Worm (Caenorhabditis elegans) whole organism, mixed stage, embryonic: Measurements from ENCODE around the gene marg-1.

ENCODE experiments used
- M03D4.4 ChIP-seq: sonication (generic microtip); optimal IDR thresholded peaks from 2 replicates; lab custom pipeline; 2017; ENCODE audit warnings: mild to moderate bottlenecking, missing genetic modification characterization, missing compliant biosample characterization
- blmp-1 ChIP-seq: fragments of 150-350 bp; optimal IDR thresholded peaks from 2 replicates; lab custom pipeline; 2014; ENCODE audit warnings: missing biosample characterization, missing genetic modification characterization
- ceh-39 ChIP-seq: fragments of 150-350 bp; optimal IDR thresholded peaks from 2 replicates; lab custom pipeline; 2014; ENCODE audit warnings: missing biosample characterization, missing genetic modification characterization
- ceh-43 ChIP-seq: fragments of 200-800 bp; sonication (Bioruptor generic); optimal IDR thresholded peaks from 2 replicates; lab custom pipeline; 2018; ENCODE audit warnings: mild to moderate bottlenecking, missing genetic modification characterization, moderate library complexity, missing compliant biosample characterization
- ceh-83 ChIP-seq: fragments of 200-800 bp; sonication (Bioruptor generic); optimal IDR thresholded peaks from 2 replicates; lab custom pipeline; 2018; ENCODE audit warnings: mild to moderate bottlenecking, missing genetic modification characterization, missing compliant biosample characterization
- ces-1 ChIP-seq: fragments of 150-350 bp; optimal IDR thresholded peaks from 2 replicates; lab custom pipeline; 2014; ENCODE audit warnings: missing biosample characterization, missing genetic modification reagents, missing genetic modification characterization
- cnd-1 ChIP-seq: fragments of 200-800 bp; sonication (Bioruptor generic); optimal IDR thresholded peaks from 2 replicates; lab custom pipeline; 2018; ENCODE audit warnings: mild to moderate bottlenecking, missing genetic modification characterization, missing compliant biosample characterization
- drap-1 ChIP-seq: fragments of 200-800 bp; sonication (Bioruptor generic); optimal IDR thresholded peaks from 3 replicates; lab custom pipeline; 2018; ENCODE audit warnings: mild to moderate bottlenecking, missing genetic modification characterization, missing compliant biosample characterization
- elt-1 ChIP-seq: sonication (generic microtip); optimal IDR thresholded peaks from 2 replicates; lab custom pipeline; 2017; ENCODE audit warnings: missing genetic modification characterization, mild to moderate bottlenecking, missing compliant biosample characterization, antibody characterized with exemption, moderate library complexity, borderline replicate concordance; ENCODE audit not compliant: insufficient read depth
- elt-3 ChIP-seq: fragments of 150-350 bp; optimal IDR thresholded peaks from 2 replicates; lab custom pipeline; 2014; ENCODE audit warnings: missing biosample characterization, missing genetic modification characterization
- flh-1 ChIP-seq: fragments of 200-800 bp; sonication (Bioruptor generic); optimal IDR thresholded peaks from 2 replicates; lab custom pipeline; 2018; ENCODE audit warnings: mild to moderate bottlenecking, missing genetic modification characterization, moderate library complexity, missing compliant biosample characterization
- hlh-1 ChIP-seq: fragments of 150-350 bp; optimal IDR thresholded peaks from 2 replicates; lab custom pipeline; 2014; ENCODE audit warnings: missing biosample characterization, missing genetic modification reagents, missing genetic modification characterization
- lsy-2 ChIP-seq: fragments of 150-350 bp; optimal IDR thresholded peaks from 2 replicates; lab custom pipeline; 2014; ENCODE audit warnings: missing biosample characterization, missing genetic modification characterization
- mab-5 ChIP-seq: fragments of 150-350 bp; optimal IDR thresholded peaks from 2 replicates; lab custom pipeline; 2014; ENCODE audit warnings: missing biosample characterization, missing genetic modification characterization
- mep-1 ChIP-seq: fragments of 150-350 bp; optimal IDR thresholded peaks from 2 replicates; lab custom pipeline; 2017; ENCODE audit warnings: missing biosample characterization, missing genetic modification reagents, missing genetic modification characterization, inconsistent platforms
- mls-2 ChIP-seq: sonication (generic microtip); optimal IDR thresholded peaks from 2 replicates; lab custom pipeline; 2016; ENCODE audit warnings: mild to moderate bottlenecking, missing genetic modification characterization, moderate library complexity, missing compliant biosample characterization
- nhr-12 ChIP-seq: fragments of 150-350 bp; optimal IDR thresholded peaks from 2 replicates; lab custom pipeline; 2014; ENCODE audit warnings: missing biosample characterization, missing genetic modification characterization
- nhr-2 ChIP-seq: fragments of 150-350 bp; optimal IDR thresholded peaks from 2 replicates; lab custom pipeline; 2014; ENCODE audit warnings: missing biosample characterization, missing genetic modification characterization
- nhr-237 ChIP-seq: fragments of 150-350 bp; optimal IDR thresholded peaks from 2 replicates; lab custom pipeline; 2014; ENCODE audit warnings: missing biosample characterization, missing genetic modification characterization
- nhr-28 ChIP-seq: fragments of 150-350 bp; optimal IDR thresholded peaks from 2 replicates; lab custom pipeline; 2014; ENCODE audit warnings: missing biosample characterization, missing genetic modification characterization
- nhr-76 ChIP-seq: sonication (generic microtip); optimal IDR thresholded peaks from 2 replicates; lab custom pipeline; 2017; ENCODE audit warnings: missing biosample characterization, missing genetic modification characterization
- sptf-1 ChIP-seq: sonication (generic microtip); optimal IDR thresholded peaks from 2 replicates; lab custom pipeline; 2017; ENCODE audit warnings: mild to moderate bottlenecking, missing genetic modification characterization, moderate library complexity, missing compliant biosample characterization
- tbx-8 ChIP-seq: fragments of 200-800 bp; sonication (Bioruptor generic); optimal IDR thresholded peaks from 2 replicates; lab custom pipeline; 2018; ENCODE audit warnings: mild to moderate bottlenecking, missing genetic modification characterization, moderate library complexity, missing compliant biosample characterization
- unc-120 ChIP-seq: sonication (generic microtip); optimal IDR thresholded peaks from 2 replicates; lab custom pipeline; 2017; ENCODE audit warnings: missing genetic modification characterization, missing compliant biosample characterization; ENCODE audit not compliant: poor library complexity, severe bottlenecking
- unc-39 ChIP-seq: fragments of 150-350 bp; optimal IDR thresholded peaks from 2 replicates; lab custom pipeline; 2014; ENCODE audit warnings: missing biosample characterization, missing genetic modification characterization
- unc-62 ChIP-seq: fragments of 150-350 bp; optimal IDR thresholded peaks from 2 replicates; lab custom pipeline; 2014; ENCODE audit warnings: missing biosample characterization, missing genetic modification reagents, missing genetic modification characterization
- ztf-11 ChIP-seq: fragments of 150-350 bp; optimal IDR thresholded peaks from 2 replicates; lab custom pipeline; 2014; ENCODE audit warnings: missing biosample characterization, missing genetic modification characterization

The marg-1 gene

DNA sequence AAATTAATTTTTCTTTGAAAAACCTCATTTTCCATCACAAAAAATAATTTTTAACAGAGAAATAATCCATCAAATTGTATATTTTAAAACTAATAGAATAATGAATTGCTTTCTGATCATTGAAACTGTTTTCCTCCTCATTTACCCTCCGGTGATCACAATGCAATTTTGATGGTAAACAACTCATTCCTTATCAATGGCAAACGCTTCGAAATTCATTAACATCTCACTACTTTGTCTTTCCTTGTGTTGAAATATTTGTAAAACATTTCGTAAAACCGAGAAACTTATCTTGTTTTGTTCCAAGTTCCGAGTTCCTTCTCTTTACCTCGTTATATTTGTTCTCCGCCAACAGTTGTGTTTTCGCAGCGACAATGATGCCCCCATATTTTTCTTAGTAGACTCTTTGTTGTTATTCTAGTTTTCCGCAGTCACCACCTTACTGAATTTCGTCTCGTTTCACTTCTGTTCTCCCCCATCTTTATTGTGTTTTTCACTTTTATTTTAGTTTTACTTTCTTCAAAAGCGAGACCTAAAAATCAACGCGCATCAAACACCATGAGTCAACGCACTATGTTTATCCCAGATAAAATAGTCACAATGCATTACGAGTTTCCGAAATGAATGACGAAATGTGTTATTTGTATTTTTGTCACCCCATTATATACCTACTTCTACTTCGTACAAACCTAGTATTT, 4.3 kb upstream of the marg-1 start:
- TF ChIP-seq nhr-28 (tag; lab: Kevin White, UChicago) (no peak), lsy-2 (tag; lab: Kevin White, UChicago) (no peak), hlh-1 (tag; lab: Kevin White, UChicago) (peak; percentile 4), unc-62 (GFP tag; lab: Kevin White, UChicago) (no peak), elt-1 (tag; lab: Kevin White, UChicago) (no peak), sptf-1 (tag; lab: Kevin White, UChicago) (no peak), blmp-1 (tag; lab: Kevin White, UChicago) (no peak), mep-1 (tag; lab: Kevin White, UChicago) (no peak)

DNA sequence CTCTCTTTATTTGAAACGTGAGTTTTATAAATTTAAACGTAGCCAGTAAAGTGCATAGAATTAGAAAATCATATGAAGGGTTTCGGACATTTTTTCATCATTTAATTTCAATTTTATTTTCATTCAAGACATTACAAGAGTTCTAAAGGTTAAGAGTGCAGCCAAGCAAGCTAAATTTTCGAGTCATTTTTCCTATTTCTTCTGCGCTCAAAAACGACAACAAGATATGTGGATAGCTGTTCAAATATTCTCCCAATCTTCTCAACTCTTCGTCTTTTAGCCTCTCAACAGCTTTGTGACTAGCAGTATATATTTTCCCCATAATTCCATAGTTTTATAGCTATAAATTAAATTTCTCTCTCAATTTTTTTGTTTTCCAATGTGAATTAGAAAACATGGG, 2.7 kb upstream of the marg-1 start:
- no peak for TF ChIP-seq drap-1 (GFP tag; lab: Kevin White, UChicago)
- no peak for TF ChIP-seq nhr-12 (tag; lab: Kevin White, UChicago)
- no peak for TF ChIP-seq elt-3 (tag; lab: Kevin White, UChicago)
- no peak for TF ChIP-seq mls-2 (tag; lab: Kevin White, UChicago)
- TF ChIP-seq ceh-83 (GFP tag; lab: Kevin White, UChicago) = no peak
- no peak for TF ChIP-seq nhr-28 (tag; lab: Kevin White, UChicago)
- no peak for TF ChIP-seq M03D4.4
- no peak for TF ChIP-seq mep-1 (tag; lab: Kevin White, UChicago)
- TF ChIP-seq lsy-2 (tag; lab: Kevin White, UChicago) = no peak
- TF ChIP-seq cnd-1 (tag; lab: Kevin White, UChicago) = no peak
- no peak for TF ChIP-seq elt-1 (tag; lab: Kevin White, UChicago)
- TF ChIP-seq, all 35 proteins: peak for 0

DNA sequence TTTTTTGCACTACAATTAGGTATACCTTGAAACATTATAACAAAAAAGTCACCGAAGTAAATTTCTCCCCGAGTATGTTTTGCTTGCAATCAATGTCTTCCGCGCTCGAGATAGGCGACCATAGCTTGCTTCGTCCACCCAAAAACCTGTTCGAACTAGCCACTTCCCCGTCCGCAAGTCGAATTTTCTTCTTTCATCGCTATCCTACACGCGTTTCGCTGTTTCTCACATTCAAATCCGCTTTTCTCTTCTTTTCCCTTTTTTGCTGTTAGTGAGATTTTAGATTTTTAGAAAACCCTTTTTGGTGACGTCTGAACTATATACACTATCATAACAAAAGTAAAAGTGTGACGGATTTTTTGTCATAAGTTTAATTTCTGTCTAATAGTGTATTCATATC, 7.7 kb downstream of the marg-1 start:
- peak; percentile 28 for TF ChIP-seq blmp-1 (tag; lab: Kevin White, UChicago)
- no peak for TF ChIP-seq mls-2 (tag; lab: Kevin White, UChicago)

DNA sequence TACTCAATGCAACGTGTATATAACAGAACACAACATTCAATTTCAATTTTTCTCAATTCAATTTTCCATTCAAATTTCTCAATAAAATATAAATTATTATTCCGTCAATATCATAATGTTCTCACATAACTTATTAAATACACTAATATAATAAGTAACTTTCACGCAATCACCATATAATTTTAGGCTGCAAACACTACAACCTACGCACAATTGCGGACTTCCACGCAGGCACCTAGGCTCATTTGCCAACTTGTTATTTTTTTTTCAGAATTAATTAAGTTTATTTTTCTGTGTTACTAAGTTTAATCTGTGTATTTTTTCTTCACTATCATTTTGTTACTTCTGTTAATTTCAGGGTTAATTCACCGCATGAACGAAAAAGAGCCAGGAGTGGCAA, 8.5 kb downstream of the marg-1 start, which contains the start of gene F47B7.2:
TSS of gene F47B7.2 (plus strand) at position 358 of the 400 bp plus-strand sequence.
- TF ChIP-seq mep-1 (tag; lab: Kevin White, UChicago) (peak; percentile 52), drap-1 (GFP tag; lab: Kevin White, UChicago) (no peak), nhr-2 (tag; lab: Kevin White, UChicago) (no peak), ces-1 (GFP tag; lab: Kevin White, UChicago) (peak; percentile 91), sptf-1 (tag; lab: Kevin White, UChicago) (peak; percentile 20)

DNA sequence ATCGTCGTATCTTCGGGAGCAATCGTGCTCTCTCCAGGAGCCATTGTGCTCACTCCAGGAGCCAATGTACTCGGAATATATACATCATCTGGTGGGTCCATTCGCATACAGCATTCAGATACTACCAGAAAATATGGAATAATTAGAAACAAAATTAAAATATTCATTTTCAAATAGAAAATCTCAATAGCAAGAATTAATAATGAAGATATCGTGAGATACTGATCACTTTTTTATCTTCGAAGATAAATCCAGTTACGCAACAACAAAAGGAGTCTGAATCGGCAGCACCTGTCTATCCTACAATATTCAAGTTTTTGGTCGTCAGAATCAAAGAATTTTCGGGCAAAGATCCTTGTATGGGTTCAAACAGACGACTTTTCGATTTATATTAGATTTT, 12.2 kb downstream of the marg-1 start, which contains the start of gene F47B7.5:
TSS of gene F47B7.5 (minus strand) at position 101 of the 400 bp plus-strand sequence.
- TF ChIP-seq tbx-8 (GFP tag; lab: Kevin White, UChicago) (no peak), M03D4.4 (no peak), nhr-76 (no peak), ceh-43 (no peak), ztf-11 (tag; lab: Kevin White, UChicago) (no peak), unc-39 (no peak), drap-1 (GFP tag; lab: Kevin White, UChicago) (no peak), nhr-237 (tag; lab: Kevin White, UChicago) (no peak), flh-1 (GFP tag; lab: Kevin White, UChicago) (no peak), sptf-1 (tag; lab: Kevin White, UChicago) (no peak), mep-1 (tag; lab: Kevin White, UChicago) (no peak), blmp-1 (tag; lab: Kevin White, UChicago) (no peak), unc-120 (tag; lab: Kevin White, UChicago) (no peak), elt-3 (tag; lab: Kevin White, UChicago) (no peak), ceh-83 (GFP tag; lab: Kevin White, UChicago) (no peak), cnd-1 (tag; lab: Kevin White, UChicago) (no peak), ceh-39 (no peak), mab-5 (tag; lab: Kevin White, UChicago) (no peak)

DNA sequence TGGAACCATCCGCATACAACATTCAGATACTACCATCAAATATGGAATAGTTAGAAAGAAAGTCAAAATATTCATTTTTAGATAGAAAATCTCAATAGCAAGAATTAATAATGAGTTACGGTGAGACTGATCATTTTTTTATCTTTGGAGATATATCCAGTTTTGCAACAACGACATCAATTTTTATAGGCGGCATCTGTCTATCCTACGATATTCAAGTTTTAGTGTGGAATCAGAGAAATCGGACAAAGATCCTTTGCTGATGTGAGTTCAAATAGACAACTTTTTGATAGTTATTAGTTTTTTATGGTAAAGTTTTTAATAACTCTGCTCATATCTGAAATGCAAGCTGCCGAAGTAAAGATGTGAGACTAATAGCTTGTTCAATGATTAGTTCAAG, 14.4 kb downstream of the marg-1 start, which contains the start of gene F47B7.4:
TSS of gene F47B7.4 (minus strand) at position 101 of the 400 bp plus-strand sequence.
- TF ChIP-seq sptf-1 (tag; lab: Kevin White, UChicago) (no peak), mep-1 (tag; lab: Kevin White, UChicago) (no peak), ces-1 (GFP tag; lab: Kevin White, UChicago) (no peak)
